Fruit fly (Drosophila melanogaster): ENCODE measurements around the gene CG12147.
A peak's percentile ranks its signal among the peaks of the same experiment; 100 is the strongest.

The CG12147 gene

dm6 chr3R:5422123-5422522, 4.9 kb downstream of the CG12147 start (continued):
- peak; percentile 26 for TF ChIP-seq CG4318 (GFP tag; optimal IDR thresholded peaks at IDR 0.05)
- TF ChIP-seq CG1621 (tag; optimal IDR thresholded peaks at IDR 0.05) = no peak
- no peak for TF ChIP-seq Eip75B (GFP tag; optimal IDR thresholded peaks at IDR 0.05)
- no peak for TF ChIP-seq svp (GFP tag)
- TF ChIP-seq CG7368 (GFP tag; optimal IDR thresholded peaks at IDR 0.05) = no peak
- TF ChIP-seq fd85E (GFP tag; optimal IDR thresholded peaks at IDR 0.05) = no peak
- no peak for TF ChIP-seq fd59A (GFP tag; optimal IDR thresholded peaks at IDR 0.05)
- TF ChIP-seq dac (GFP tag; optimal IDR thresholded peaks at IDR 0.05) = no peak
- TF ChIP-seq CG8319 (GFP tag; optimal IDR thresholded peaks at IDR 0.05) = no peak
- TF ChIP-seq CG6163 (GFP tag; IDR thresholded peaks at IDR 0.05) = no peak; the same call in 2 of the 3 replicates
- TF ChIP-seq Eip93F (GFP tag; optimal IDR thresholded peaks at IDR 0.05) = no peak
- peak; percentile 26 for TF ChIP-seq achi (GFP tag; optimal IDR thresholded peaks at IDR 0.05)
- peak; percentile 31 for TF ChIP-seq pdm3 (GFP tag; optimal IDR thresholded peaks at IDR 0.05)
- no peak for TF ChIP-seq CG6808 (GFP tag; optimal IDR thresholded peaks at IDR 0.05)
- TF ChIP-seq Met (GFP tag; optimal IDR thresholded peaks at IDR 0.05) = peak; percentile 10
- TF ChIP-seq cyc (GFP tag; optimal IDR thresholded peaks at IDR 0.05) = no peak
- TF ChIP-seq CG34406 (GFP tag; optimal IDR thresholded peaks at IDR 0.05) = peak; percentile 8
- no peak for TF ChIP-seq CG9139 (GFP tag; optimal IDR thresholded peaks at IDR 0.05)
- no peak for TF ChIP-seq CG16779 (tag; optimal IDR thresholded peaks at IDR 0.05)
- no peak for TF ChIP-seq CG6854 (GFP tag; optimal IDR thresholded peaks at IDR 0.05)
- no peak for TF ChIP-seq vri (GFP tag; optimal IDR thresholded peaks at IDR 0.05)
- no peak for TF ChIP-seq Blimp-1 (GFP tag; optimal IDR thresholded peaks at IDR 0.05)
- no peak for TF ChIP-seq net (GFP tag; optimal IDR thresholded peaks at IDR 0.05)
- TF ChIP-seq Gug (GFP tag; IDR thresholded peaks at IDR 0.05) = no peak
- TF ChIP-seq OdsH (GFP tag; optimal IDR thresholded peaks at IDR 0.05) = no peak
- TF ChIP-seq dsx (GFP tag; optimal IDR thresholded peaks at IDR 0.05; ENCODE audit: poor library complexity, severe bottlenecking) = peak; percentile 15

dm6 chr3R:5420454-5420853, 6.6 kb downstream of the CG12147 start:
- TF ChIP-seq fkh (GFP tag; optimal IDR thresholded peaks at IDR 0.05) (peak; percentile 59), CG11762 (GFP tag; optimal IDR thresholded peaks at IDR 0.05; ENCODE audit: insufficient read depth) (no peak)

DNA sequence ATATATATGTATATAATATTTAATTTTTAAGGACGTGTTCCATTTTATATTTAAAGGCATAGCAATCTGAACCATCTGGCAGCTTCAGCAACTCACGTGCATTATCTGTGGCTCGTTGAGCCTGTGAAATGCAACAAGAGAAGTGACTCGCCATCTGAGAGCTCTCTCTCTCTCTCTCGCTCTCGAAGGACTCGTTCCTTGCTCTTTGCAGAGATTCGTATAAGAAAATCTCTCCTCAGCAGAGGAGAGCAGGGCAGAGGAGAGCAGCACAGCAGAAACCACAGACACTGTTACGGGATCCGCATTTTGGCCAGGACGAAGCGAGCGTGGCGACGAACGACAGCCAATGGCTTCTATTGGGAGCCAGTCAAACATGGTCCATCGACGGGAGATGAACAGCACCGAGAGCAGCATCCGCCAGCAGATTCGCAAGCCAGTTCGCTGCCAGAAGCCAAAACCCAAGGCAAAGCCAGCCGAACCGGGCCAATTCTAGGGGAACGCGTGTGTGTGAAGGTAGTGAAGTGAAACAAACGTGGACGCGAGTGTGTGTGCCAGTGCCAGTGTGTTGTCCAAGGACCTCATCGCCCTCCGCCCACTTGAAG, 12.8 kb downstream of the CG12147 start, which contains the start of gene CG14669:
CG14669 (plus strand) TSS at position 381 of the 602 bp plus-strand sequence.
- TF ChIP-seq svp (GFP tag) = peak; percentile 22
- TF ChIP-seq Sox14 (GFP tag; optimal IDR thresholded peaks at IDR 0.05) = no peak

dm6 chr3R:5412987-5413386, 14.1 kb downstream of the CG12147 start:
- TF ChIP-seq CG3919 (GFP tag; optimal IDR thresholded peaks at IDR 0.05) (no peak), CG31627 (GFP tag; optimal IDR thresholded peaks at IDR 0.05) (peak; percentile 4), Ets96B (tag; optimal IDR thresholded peaks at IDR 0.05) (no peak), Hr4 (GFP tag; optimal IDR thresholded peaks at IDR 0.05) (peak; percentile 10), CG10631 (GFP tag; optimal IDR thresholded peaks at IDR 0.05) (peak; percentile 2), Sox14 (GFP tag; optimal IDR thresholded peaks at IDR 0.05) (no peak), Eip93F (GFP tag; optimal IDR thresholded peaks at IDR 0.05) (no peak), Smox (GFP tag; optimal IDR thresholded peaks at IDR 0.05) (peak; percentile 17), CG6163 (GFP tag; IDR thresholded peaks at IDR 0.05) (no peak), Ets21C (GFP tag; optimal IDR thresholded peaks at IDR 0.05) (no peak), CG32006 (GFP tag; optimal IDR thresholded peaks at IDR 0.05) (peak; percentile 27), achi (GFP tag; optimal IDR thresholded peaks at IDR 0.05) (no peak), Met (GFP tag; optimal IDR thresholded peaks at IDR 0.05) (peak; percentile 3), CG6854 (GFP tag; optimal IDR thresholded peaks at IDR 0.05) (no peak), CG15336 (GFP tag; IDR thresholded peaks at IDR 0.05) (no peak), CG4318 (GFP tag; optimal IDR thresholded peaks at IDR 0.05) (no peak), OdsH (GFP tag; optimal IDR thresholded peaks at IDR 0.05) (peak; percentile 3), Eip78C (GFP tag) (peak; percentile 77), Hr39 (GFP tag; optimal IDR thresholded peaks at IDR 0.05) (peak; percentile 4), CG8119 (GFP tag; IDR thresholded peaks at IDR 0.05) (0 out of 3 replicates have a peak, but pooled peaks have one; percentile 24), CG7368 (GFP tag; optimal IDR thresholded peaks at IDR 0.05) (no peak), spab (GFP tag; optimal IDR thresholded peaks at IDR 0.05) (no peak), eg (GFP tag; IDR thresholded peaks at IDR 0.05) (no peak), lz (GFP tag; optimal IDR thresholded peaks at IDR 0.05) (no peak), dsx (GFP tag; optimal IDR thresholded peaks at IDR 0.05; ENCODE audit: poor library complexity, severe bottlenecking) (no peak), vri (GFP tag; optimal IDR thresholded peaks at IDR 0.05) (no peak), CG10669 (GFP tag; optimal IDR thresholded peaks at IDR 0.05) (peak; percentile 6)

All from whole organism, prepupa.